Fruit fly (Drosophila melanogaster): ENCODE measurements around the gene CG14662.

dm6 chr3R:4957812-4958211 is 26.2 kb downstream of the CG14662 start:
- TF ChIP-seq CTCF (optimal IDR thresholded peaks at IDR 0.05): no peak
- no peak for TF ChIP-seq CG8478 (optimal IDR thresholded peaks at IDR 0.05)

All from S2 (cell line).